Fruit fly (Drosophila melanogaster) whole organism, wandering third instar larva: ENCODE measurements around the gene cact.

ENCODE experiments used
- Jra ChIP-seq: sonication (Bioruptor generic); optimal IDR thresholded peaks from 2 replicates; lab custom pipeline; 2016; ENCODE audit warnings: missing biosample characterization, missing genetic modification characterization
- lola ChIP-seq: fragments of >200 bp; optimal IDR thresholded peaks from 2 replicates; lab custom pipeline; 2017; ENCODE audit warnings: missing biosample characterization, missing genetic modification characterization

DNA sequence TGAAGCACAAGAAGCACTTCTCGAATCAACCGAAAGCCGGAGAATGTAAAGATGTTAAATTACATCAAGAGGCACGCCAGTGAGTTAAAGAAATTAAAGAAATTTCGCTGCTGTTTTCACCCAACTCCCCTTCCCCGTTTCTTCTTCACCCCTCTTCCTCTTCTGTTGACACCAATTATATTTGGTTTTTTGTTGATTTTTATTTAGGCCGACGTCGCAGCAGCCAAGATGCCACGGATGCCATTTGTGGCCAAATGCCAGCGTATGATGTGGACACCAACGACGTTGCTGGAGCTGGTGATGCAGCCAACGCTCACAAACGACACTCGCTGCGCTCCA lies 37.6 kb downstream of the cact start:
- no peak for TF ChIP-seq lola (GFP tag; lab: Kevin White, UChicago)
- no peak for TF ChIP-seq Jra (GFP tag; lab: Kevin White, UChicago)
